Worm (Caenorhabditis elegans) whole organism, late embryonic: ENCODE measurements around the gene F31A3.5.
"Not testable (repeated sequence)": the region's sequence is repeated elsewhere in the genome, so short reads cannot be mapped to it uniquely, and the experiment has no call there.

Source experiments
- K02D7.2 ChIP-seq: sonication (generic microtip); optimal IDR thresholded peaks from 2 replicates; lab custom pipeline; 2017; ENCODE audit warnings: mild to moderate bottlenecking, missing genetic modification characterization, missing compliant biosample characterization
- ama-1 ChIP-seq: fragments of 150-350 bp; optimal IDR thresholded peaks from 2 replicates; lab custom pipeline; 2014
- ceh-19 ChIP-seq: fragments of 200-800 bp; sonication (Bioruptor generic); optimal IDR thresholded peaks from 2 replicates; lab custom pipeline; 2018; ENCODE audit warnings: mild to moderate bottlenecking, missing genetic modification characterization, missing compliant biosample characterization
- ceh-2 ChIP-seq: sonication (generic microtip); optimal IDR thresholded peaks from 2 replicates; lab custom pipeline; 2016; ENCODE audit warnings: missing genotype, missing genetic modification characterization, missing compliant biosample characterization
- ceh-22 ChIP-seq: sonication (generic microtip); optimal IDR thresholded peaks from 2 replicates; lab custom pipeline; 2017; ENCODE audit warnings: missing biosample characterization, missing genetic modification characterization
- ceh-6 ChIP-seq: fragments of 200-800 bp; sonication (Bioruptor generic); optimal IDR thresholded peaks from 2 replicates; lab custom pipeline; 2018; ENCODE audit warnings: mild to moderate bottlenecking, missing genetic modification characterization, missing compliant biosample characterization
- ceh-9 ChIP-seq: sonication (generic microtip); optimal IDR thresholded peaks from 2 replicates; lab custom pipeline; 2016; ENCODE audit warnings: mild to moderate bottlenecking, missing genetic modification characterization, inconsistent platforms, missing compliant biosample characterization
- dve-1 ChIP-seq: sonication (generic microtip); optimal IDR thresholded peaks from 2 replicates; lab custom pipeline; 2017; ENCODE audit warnings: antibody characterized with exemption, mild to moderate bottlenecking, missing genetic modification characterization, missing compliant biosample characterization
- elt-2 ChIP-seq: sonication (generic microtip); optimal IDR thresholded peaks from 2 replicates; lab custom pipeline; 2016; ENCODE audit warnings: missing genetic modification reagents, missing genetic modification characterization, missing compliant biosample characterization
- ets-4 ChIP-seq: sonication (generic microtip); optimal IDR thresholded peaks from 2 replicates; lab custom pipeline; 2016; ENCODE audit warnings: missing genetic modification characterization, missing compliant biosample characterization
- eyg-1 ChIP-seq: sonication (generic microtip); optimal IDR thresholded peaks from 2 replicates; lab custom pipeline; 2016; ENCODE audit warnings: missing genotype, missing genetic modification characterization, missing compliant biosample characterization
- fkh-10 ChIP-seq: fragments of 150-350 bp; optimal IDR thresholded peaks from 2 replicates; lab custom pipeline; 2014; ENCODE audit warnings: missing biosample characterization, missing genetic modification reagents, missing genetic modification characterization
- hlh-13 ChIP-seq: fragments of 200-800 bp; sonication (Bioruptor generic); optimal IDR thresholded peaks from 2 replicates; lab custom pipeline; 2018; ENCODE audit warnings: mild to moderate bottlenecking, missing genetic modification characterization, missing compliant biosample characterization
- hlh-30 ChIP-seq: sonication (generic microtip); optimal IDR thresholded peaks from 2 replicates; lab custom pipeline; 2017; ENCODE audit warnings: antibody characterized with exemption, missing genetic modification characterization, missing compliant biosample characterization; ENCODE audit not compliant: insufficient read depth
- lim-6 ChIP-seq: sonication (generic microtip); optimal IDR thresholded peaks from 2 replicates; lab custom pipeline; 2016; ENCODE audit warnings: missing genetic modification characterization, missing compliant biosample characterization
- lin-11 ChIP-seq: fragments of 200-800 bp; sonication (Bioruptor generic); optimal IDR thresholded peaks from 2 replicates; lab custom pipeline; 2018; ENCODE audit warnings: mild to moderate bottlenecking, missing genetic modification characterization, missing compliant biosample characterization
- nhr-232 ChIP-seq: sonication (generic microtip); optimal IDR thresholded peaks from 2 replicates; lab custom pipeline; 2016; ENCODE audit warnings: missing genetic modification characterization, missing compliant biosample characterization
- pax-1 ChIP-seq: fragments of 150-350 bp; optimal IDR thresholded peaks from 2 replicates; lab custom pipeline; 2014; ENCODE audit warnings: missing biosample characterization, missing genetic modification characterization
- pqm-1 ChIP-seq: sonication (generic microtip); optimal IDR thresholded peaks from 2 replicates; lab custom pipeline; 2016; ENCODE audit warnings: missing genetic modification characterization, missing compliant biosample characterization
- rnt-1 ChIP-seq: sonication (generic microtip); optimal IDR thresholded peaks from 2 replicates; lab custom pipeline; 2016; ENCODE audit warnings: missing genetic modification characterization, missing compliant biosample characterization
- sdc-2 ChIP-seq: sonication (generic microtip); optimal IDR thresholded peaks from 2 replicates; lab custom pipeline; 2016; ENCODE audit warnings: missing genotype, missing genetic modification characterization, missing compliant biosample characterization
- tbx-2 ChIP-seq: sonication (generic microtip); optimal IDR thresholded peaks from 2 replicates; lab custom pipeline; 2016; ENCODE audit warnings: missing genetic modification characterization, missing compliant biosample characterization
- tbx-7 ChIP-seq: sonication (generic microtip); optimal IDR thresholded peaks from 2 replicates; lab custom pipeline; 2016; ENCODE audit warnings: missing genotype, missing genetic modification characterization, missing compliant biosample characterization
- ttx-3 ChIP-seq: sonication (generic microtip); optimal IDR thresholded peaks from 2 replicates; lab custom pipeline; 2016; ENCODE audit warnings: missing genetic modification reagents, missing genetic modification characterization, missing compliant biosample characterization
- unc-3 ChIP-seq, 2 experiments: fragments of 200-800 bp in 1 of 2; sonication (Bioruptor generic) in 1 of 2; sonication (generic microtip) in 1 of 2; conservative IDR thresholded peaks in 1 of 2; optimal IDR thresholded peaks in 1 of 2; 2 replicates each; pipeline versions ENCODE4 v1.3.6 to Lab custom; 2016 to 2022; ENCODE audit warnings: missing compliant biosample characterization in 2 of 2, missing genetic modification characterization in 2 of 2, missing genetic modification reagents in 1 of 2
- unc-42 ChIP-seq: sonication (generic microtip); optimal IDR thresholded peaks from 2 replicates; lab custom pipeline; 2016; ENCODE audit warnings: missing genotype, missing genetic modification characterization, missing compliant biosample characterization
- unc-55 ChIP-seq: sonication (generic microtip); optimal IDR thresholded peaks from 2 replicates; lab custom pipeline; 2017; ENCODE audit warnings: missing biosample characterization, missing genetic modification reagents, missing genetic modification characterization
- unc-86 ChIP-seq: sonication (generic microtip); optimal IDR thresholded peaks from 2 replicates; lab custom pipeline; 2016; ENCODE audit warnings: missing genetic modification characterization, missing compliant biosample characterization
- zip-5 ChIP-seq: sonication (generic microtip); optimal IDR thresholded peaks from 2 replicates; lab custom pipeline; 2016; ENCODE audit warnings: missing genetic modification characterization, missing compliant biosample characterization

F31A3.5 gene

ce11 chrX:17600139-17600538, 36.7 kb upstream of the F31A3.5 start, which contains the start of gene lec-9:
Gene lec-9 (plus strand): TSS chrX:17600487.
- TF ChIP-seq elt-2 (tag; lab: Kevin White, UChicago) (peak; percentile 44), ceh-19 (no peak)

ce11 chrX:17598712-17599111, 35.3 kb upstream of the F31A3.5 start:
- TF ChIP-seq pqm-1 (tag; lab: Kevin White, UChicago) (no peak), elt-2 (tag; lab: Kevin White, UChicago) (peak; percentile 62), nhr-232 (tag; lab: Kevin White, UChicago) (no peak), ttx-3 (tag; lab: Kevin White, UChicago) (no peak)
- TF ChIP-seq, all 69 proteins: peak for 1

ce11 chrX:17579779-17580178, 16.4 kb upstream of the F31A3.5 start, which contains the start of gene frpr-7:
Gene frpr-7 (minus strand): TSS chrX:17579879.
- TF ChIP-seq ceh-22 (no peak), pax-1 (tag; lab: Kevin White, UChicago) (no peak)

- TF ChIP-seq lim-6 (tag; lab: Kevin White, UChicago); ama-1 (lab: Kevin White, UChicago); hlh-13: not testable (repeated sequence)
These were observed 15.6 kb upstream of the F31A3.5 start, which contains the start of gene F39B3.3 for ce11 chrX:17579011-17579410. Gene F39B3.3 (minus strand): TSS chrX:17579111.

- no peak for TF ChIP-seq hlh-30 (tag; lab: Kevin White, UChicago)
- TF ChIP-seq ceh-6 (GFP tag; lab: Kevin White, UChicago): no peak
These were observed 4.0 kb upstream of the F31A3.5 start, which contains the start of gene F39B3.7 for ce11 chrX:17567378-17567777. Gene F39B3.7 (minus strand): TSS chrX:17567478.

- TF ChIP-seq unc-42 (tag; lab: Kevin White, UChicago) (peak; percentile 5), zip-5 (tag; lab: Kevin White, UChicago) (no peak), unc-55 (GFP tag; lab: Kevin White, UChicago) (peak; percentile 41), tbx-2 (tag; lab: Kevin White, UChicago) (peak; percentile 5), lin-11 (tag; lab: Kevin White, UChicago) (no peak), hlh-13 (no peak), ets-4 (tag; lab: Kevin White, UChicago) (no peak), unc-86 (tag; lab: Kevin White, UChicago) (no peak), eyg-1 (tag; lab: Kevin White, UChicago) (no peak), fkh-10 (no peak), sdc-2 (tag; lab: Kevin White, UChicago) (peak; percentile 58)
These were observed 1.2 kb downstream of the F31A3.5 start for ce11 chrX:17562195-17562594.

ce11 chrX:17553772-17554171, 9.6 kb downstream of the F31A3.5 start:
- TF ChIP-seq ceh-2 (tag; lab: Kevin White, UChicago): no peak
- no peak for TF ChIP-seq ceh-19
- no peak for TF ChIP-seq rnt-1 (tag; lab: Kevin White, UChicago)
- no peak for TF ChIP-seq unc-3 (GFP tag; conservative IDR thresholded peaks at IDR 0.05; lab: Robert Waterston, UW)
- no peak for TF ChIP-seq unc-3 (tag; optimal IDR thresholded peaks at IDR 0.05; lab: Kevin White, UChicago)
- TF ChIP-seq ceh-9: no peak
- TF ChIP-seq dve-1 (tag; lab: Kevin White, UChicago): no peak
- no peak for TF ChIP-seq K02D7.2

ce11 chrX:17550755-17551154, 12.7 kb downstream of the F31A3.5 start, which contains the start of gene hlh-28:
Gene hlh-28 (plus strand): TSS chrX:17551055.
- TF ChIP-seq K02D7.2; ceh-22; tbx-7 (tag; lab: Kevin White, UChicago): not testable (repeated sequence)
